Worm (Caenorhabditis elegans): ENCODE data around the gene dbt-1.
A peak's percentile ranks its signal among the peaks of the same experiment; 100 is the strongest.

dbt-1 gene

ce11 chrII:7945168-7945567 lies at the start of gene dbt-1 (continued):
- TF ChIP-seq ama-1 (optimal IDR thresholded peaks at IDR 0.05), result peak; percentile 66
- TF ChIP-seq mdl-1 (tag; optimal IDR thresholded peaks at IDR 0.05), result peak in 1 of 2 experiments; percentile 79
- TF ChIP-seq lin-35 (GFP tag; optimal IDR thresholded peaks at IDR 0.05), result peak; percentile 97 to 99
- TF ChIP-seq hpl-2 (GFP tag; optimal IDR thresholded peaks at IDR 0.05), result no peak
- peak; percentile 92 for TF ChIP-seq lsy-2 (tag; optimal IDR thresholded peaks at IDR 0.05)
- TF ChIP-seq lin-15B (tag; optimal IDR thresholded peaks at IDR 0.05), result peak; percentile 54
- TF ChIP-seq ceh-63 (GFP tag; optimal IDR thresholded peaks at IDR 0.05), result no peak
- TF ChIP-seq mab-9 (GFP tag; IDR thresholded peaks at IDR 0.05), result no peak; the same call in 1 of the 2 replicates
- no peak for TF ChIP-seq ces-1 (GFP tag; optimal IDR thresholded peaks at IDR 0.05)
- peak; percentile 95 to 99 for TF ChIP-seq efl-1 (optimal IDR thresholded peaks at IDR 0.05)
- TF ChIP-seq efl-1 (GFP tag; optimal IDR thresholded peaks at IDR 0.05 in 1 of 2), result peak; percentile 99 to 100
- peak; percentile 94 for TF ChIP-seq mep-1 (tag; optimal IDR thresholded peaks at IDR 0.05)
- peak; percentile 44 for TF ChIP-seq ceh-90 (tag; optimal IDR thresholded peaks at IDR 0.05)
- TF ChIP-seq nhr-20 (tag; optimal IDR thresholded peaks at IDR 0.05), result peak; percentile 89
- no peak for TF ChIP-seq nhr-76 (tag; optimal IDR thresholded peaks at IDR 0.05)
- TF ChIP-seq efl-3 (GFP tag; optimal IDR thresholded peaks at IDR 0.05), result peak; percentile 60
- TF ChIP-seq egl-13 (tag; optimal IDR thresholded peaks at IDR 0.05), result peak; percentile 84
- peak; percentile 88 for TF ChIP-seq swsn-7 (tag; optimal IDR thresholded peaks at IDR 0.05)
- peak; percentile 67 for TF ChIP-seq F16B12.6 (tag; optimal IDR thresholded peaks at IDR 0.05)
- TF ChIP-seq lin-13 (GFP tag; optimal IDR thresholded peaks at IDR 0.05), result peak; percentile 81
- no peak for TF ChIP-seq alr-1 (tag; optimal IDR thresholded peaks at IDR 0.05; ENCODE audit: borderline replicate concordance)
- TF ChIP-seq xbp-1 (tag; optimal IDR thresholded peaks at IDR 0.05), result peak; percentile 89
- TF ChIP-seq rnt-1 (tag; optimal IDR thresholded peaks at IDR 0.05), result peak; percentile 91
- TF ChIP-seq fos-1 (tag; optimal IDR thresholded peaks at IDR 0.05), result peak; percentile 48
- TF ChIP-seq isw-1 (GFP tag; IDR thresholded peaks at IDR 0.05), result peak; percentile 89
- TF ChIP-seq blmp-1 (tag; optimal IDR thresholded peaks at IDR 0.05), result peak; percentile 64
- TF ChIP-seq fkh-10 (GFP tag; optimal IDR thresholded peaks at IDR 0.05), result no peak
- peak; percentile 93 for TF ChIP-seq nhr-71 (tag; optimal IDR thresholded peaks at IDR 0.05)
- no peak for TF ChIP-seq pqm-1 (tag; optimal IDR thresholded peaks at IDR 0.05)
- no peak for TF ChIP-seq vab-15 (tag; optimal IDR thresholded peaks at IDR 0.05)
- TF ChIP-seq nhr-237 (tag; optimal IDR thresholded peaks at IDR 0.05), result peak; percentile 36
- no peak for TF ChIP-seq ets-5 (GFP tag; IDR thresholded peaks at IDR 0.05)
- TF ChIP-seq zag-1 (tag; optimal IDR thresholded peaks at IDR 0.05), result no peak

- TF ChIP-seq lin-14 (GFP tag; optimal IDR thresholded peaks at IDR 0.05), result peak; percentile 56
- TF ChIP-seq lin-15B (tag; optimal IDR thresholded peaks at IDR 0.05), result no peak
Observed at ce11 chrII:7991279-7991678, 46.3 kb upstream of the dbt-1 start.

ce11 chrII:7990192-7990591 lies 45.2 kb upstream of the dbt-1 start:
- TF ChIP-seq lin-14 (GFP tag; optimal IDR thresholded peaks at IDR 0.05), result peak; percentile 56
- TF ChIP-seq nhr-19 (GFP tag; conservative IDR thresholded peaks at IDR 0.05), result no peak
- peak; percentile 71 for TF ChIP-seq fkh-10 (GFP tag; optimal IDR thresholded peaks at IDR 0.05)

ce11 chrII:7986928-7987327 lies 41.9 kb upstream of the dbt-1 start:
- TF ChIP-seq lin-14 (GFP tag; optimal IDR thresholded peaks at IDR 0.05), result peak; percentile 53
- TF ChIP-seq elt-3 (tag; optimal IDR thresholded peaks at IDR 0.05), result no peak
- no peak for TF ChIP-seq lin-39 (tag; optimal IDR thresholded peaks at IDR 0.05)
- no peak for TF ChIP-seq dpl-1 (GFP tag; optimal IDR thresholded peaks at IDR 0.05)
- TF ChIP-seq efl-1 (optimal IDR thresholded peaks at IDR 0.05), result no peak
- TF ChIP-seq efl-1 (GFP tag; optimal IDR thresholded peaks at IDR 0.05 in 1 of 2), result peak in 1 of 2 experiments; percentile 62
- no peak for TF ChIP-seq lin-35 (GFP tag; optimal IDR thresholded peaks at IDR 0.05)
- TF ChIP-seq efl-3 (GFP tag; optimal IDR thresholded peaks at IDR 0.05), result no peak
